Fruit fly (Drosophila melanogaster) whole organism: ENCODE data around the gene CG33687.

Experiments
- CG8478 ChIP-seq: fragments of >200 bp; optimal IDR thresholded peaks from 2 replicates; lab custom pipeline; 2018; ENCODE audit warnings: inconsistent platforms
- Dll ChIP-seq: fragments of >200 bp; optimal IDR thresholded peaks from 2 replicates; lab custom pipeline; 2017
- pan ChIP-seq: fragments of >200 bp; optimal IDR thresholded peaks from 2 replicates; lab custom pipeline; 2017
- psq ChIP-seq: fragments of >200 bp; optimal IDR thresholded peaks from 2 replicates; lab custom pipeline; 2017

DNA sequence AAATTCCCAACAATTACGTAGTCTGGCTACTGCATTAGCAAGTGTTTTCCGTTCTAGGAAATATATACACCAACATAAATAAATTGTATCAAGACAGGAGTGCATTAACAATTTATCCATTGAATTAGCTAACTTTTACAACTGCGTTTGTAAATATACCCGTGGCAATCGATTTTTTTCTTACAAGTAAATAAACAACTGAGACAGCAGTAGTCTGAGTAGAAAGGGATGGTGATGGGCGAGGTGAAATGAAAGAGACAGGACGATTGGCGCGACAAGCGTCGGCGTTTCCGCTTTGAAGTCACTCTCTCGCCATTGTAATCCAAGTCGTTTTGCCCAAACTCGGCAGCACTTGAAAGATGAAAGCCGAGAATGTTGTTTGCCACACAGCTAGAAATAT, 42.1 kb upstream of the CG33687 start:
- TF ChIP-seq pan (no peak), Dll (lab: Kevin White, UChicago) (no peak), CG8478 (lab: Kevin White, UChicago) (no peak), psq (lab: Kevin White, UChicago) (no peak)
